Fruit fly (Drosophila melanogaster): Measurements from ENCODE around the gene Larp4B.

- TF ChIP-seq Vsx1 (GFP tag; optimal IDR thresholded peaks at IDR 0.05), result no peak
- TF ChIP-seq CG30403 (GFP tag; optimal IDR thresholded peaks at IDR 0.05), result no peak
- no peak for TF ChIP-seq lmd (GFP tag; IDR thresholded peaks at IDR 0.05)
- TF ChIP-seq CG12744 (GFP tag; optimal IDR thresholded peaks at IDR 0.05), result no peak
- no peak for TF ChIP-seq pros (GFP tag; optimal IDR thresholded peaks at IDR 0.05)
- no peak for TF ChIP-seq CG17912 (GFP tag; optimal IDR thresholded peaks at IDR 0.05)
- TF ChIP-seq Med (GFP tag), result no peak
- no peak for TF ChIP-seq Sry-β (GFP tag; optimal IDR thresholded peaks at IDR 0.05)
These were observed 16.7 kb downstream of the Larp4B start for dm6 chr3L:3241368-3241640.

Data from whole organism, embryonic.